Fruit fly (Drosophila melanogaster) whole organism, embryonic: ENCODE results near the gene MYPT-75D.

Experiments used
- Ada2b ChIP-seq: fragments of 200-800 bp; sonication (Bioruptor generic); IDR thresholded peaks from 2 replicates; pipeline ENCODE4 v1.3.6; 2022; ENCODE audit warnings: missing biosample characterization, missing genetic modification characterization
- Aef1 ChIP-seq: fragments of 200-800 bp; sonication (Bioruptor generic); IDR thresholded peaks from 3 replicates; pipeline ENCODE4 v1.3.6; 2022; ENCODE audit warnings: missing biosample characterization, missing genetic modification characterization
- Atf6 ChIP-seq: fragments of 200-800 bp; sonication (Bioruptor generic); IDR thresholded peaks from 2 replicates; pipeline ENCODE4 v1.3.6; 2022; ENCODE audit warnings: missing biosample characterization, missing genetic modification characterization
- Bdp1 ChIP-seq: fragments of 200-800 bp; sonication (Bioruptor generic); optimal IDR thresholded peaks from 3 replicates; lab custom pipeline; 2016; ENCODE audit warnings: missing biosample characterization, missing genetic modification characterization
- Blimp-1 ChIP-seq: fragments of 200-800 bp; sonication (Bioruptor generic); optimal IDR thresholded peaks from 3 replicates; lab custom pipeline; 2018; ENCODE audit warnings: missing biosample characterization, missing genetic modification characterization, mild to moderate bottlenecking, moderate library complexity, missing genetic modification reagents
- Bteb2 ChIP-seq: fragments of 200-800 bp; sonication (Bioruptor generic); optimal IDR thresholded peaks from 2 replicates; lab custom pipeline; 2016; ENCODE audit warnings: missing biosample characterization, missing genetic modification characterization
- CG10147 ChIP-seq: fragments of 200-800 bp; sonication (Bioruptor generic); optimal IDR thresholded peaks from 2 replicates; lab custom pipeline; 2019; ENCODE audit warnings: missing biosample characterization, mild to moderate bottlenecking, missing genetic modification characterization, moderate library complexity
- CG11247 ChIP-seq: fragments of 200-800 bp; sonication (Bioruptor generic); IDR thresholded peaks from 2 replicates; pipeline ENCODE4 v1.3.6; 2022; ENCODE audit warnings: missing biosample characterization, missing genetic modification characterization
- CG11696 ChIP-seq: fragments of 200-800 bp; sonication (Bioruptor generic); IDR thresholded peaks from 2 replicates; pipeline ENCODE4 v1.3.6; 2022; ENCODE audit warnings: missing biosample characterization, missing genetic modification characterization
- CG13894 ChIP-seq: fragments of 200-800 bp; sonication (Bioruptor generic); optimal IDR thresholded peaks from 3 replicates; lab custom pipeline; 2018; ENCODE audit warnings: missing biosample characterization, mild to moderate bottlenecking, missing genetic modification characterization, moderate library complexity
- CG14965 ChIP-seq: fragments of 200-800 bp; sonication (Bioruptor generic); optimal IDR thresholded peaks from 2 replicates; lab custom pipeline; 2016; ENCODE audit warnings: missing biosample characterization, missing genetic modification characterization, borderline replicate concordance
- CG16813 ChIP-seq: fragments of 200-800 bp; sonication (Bioruptor generic); IDR thresholded peaks from 3 replicates; pipeline ENCODE4 v1.3.6; 2022; ENCODE audit warnings: missing biosample characterization, missing genetic modification characterization; ENCODE audit not compliant: partially characterized antibody
- CG17186 ChIP-seq: fragments of 200-800 bp; sonication (Bioruptor generic); optimal IDR thresholded peaks from 3 replicates; lab custom pipeline; 2017; ENCODE audit warnings: missing biosample characterization, missing genetic modification reagents, missing genetic modification characterization
- CG17612 ChIP-seq: fragments of 200-800 bp; sonication (Bioruptor generic); IDR thresholded peaks from 2 replicates; pipeline ENCODE4 v1.3.6; 2022; ENCODE audit warnings: missing biosample characterization, missing genetic modification characterization
- CG1832 ChIP-seq: fragments of 200-800 bp; sonication (Bioruptor generic); optimal IDR thresholded peaks from 2 replicates; lab custom pipeline; 2017; ENCODE audit warnings: missing biosample characterization, mild to moderate bottlenecking, missing genetic modification characterization, inconsistent platforms
- CG18599 ChIP-seq: fragments of 200-800 bp; sonication (Bioruptor generic); optimal IDR thresholded peaks from 3 replicates; lab custom pipeline; 2017; ENCODE audit warnings: missing biosample characterization, missing genetic modification characterization, mild to moderate bottlenecking, moderate library complexity, missing genetic modification reagents
- CG2129 ChIP-seq: fragments of 200-800 bp; sonication (Bioruptor generic); IDR thresholded peaks from 2 replicates; pipeline ENCODE4 v1.3.6; 2022; ENCODE audit warnings: missing biosample characterization, missing genetic modification characterization; ENCODE audit not compliant: partially characterized antibody
- CG31441 ChIP-seq: fragments of 200-800 bp; sonication (Bioruptor generic); IDR thresholded peaks from 2 replicates; pipeline ENCODE4 v1.3.6; 2022; ENCODE audit warnings: missing biosample characterization, missing genetic modification characterization
- CG3407 ChIP-seq: fragments of 200-800 bp; sonication (Bioruptor generic); optimal IDR thresholded peaks from 2 replicates; lab custom pipeline; 2018; ENCODE audit warnings: missing biosample characterization, mild to moderate bottlenecking, missing genetic modification characterization
- CG34422 ChIP-seq: fragments of 200-800 bp; sonication (Bioruptor generic); IDR thresholded peaks from 3 replicates; pipeline ENCODE4 v1.3.6; 2022; ENCODE audit warnings: missing biosample characterization, missing genetic modification characterization
- CG3838 ChIP-seq: fragments of 200-800 bp; sonication (Bioruptor generic); optimal IDR thresholded peaks from 3 replicates; lab custom pipeline; 2016; ENCODE audit warnings: missing biosample characterization, missing genetic modification characterization
- CG4328 ChIP-seq: fragments of 200-800 bp; sonication (Bioruptor generic); optimal IDR thresholded peaks from 3 replicates; lab custom pipeline; 2017; ENCODE audit warnings: missing biosample characterization, missing genetic modification reagents, missing genetic modification characterization
- CG4854 ChIP-seq: fragments of 200-800 bp; sonication (Bioruptor generic); optimal IDR thresholded peaks from 2 replicates; lab custom pipeline; 2016; ENCODE audit warnings: missing biosample characterization, missing genetic modification characterization, inconsistent platforms
- CG5245 ChIP-seq: fragments of 200-800 bp; sonication (Bioruptor generic); optimal IDR thresholded peaks from 3 replicates; lab custom pipeline; 2016; ENCODE audit warnings: missing biosample characterization, missing genetic modification characterization
- CG8388 ChIP-seq: fragments of 200-800 bp; sonication (Bioruptor generic); optimal IDR thresholded peaks from 2 replicates; lab custom pipeline; 2019; ENCODE audit warnings: missing biosample characterization, mild to moderate bottlenecking, missing genetic modification characterization, moderate library complexity
- CoRest ChIP-seq: fragments of 200-800 bp; sonication (Bioruptor generic); optimal IDR thresholded peaks from 3 replicates; lab custom pipeline; 2018; ENCODE audit warnings: missing biosample characterization, mild to moderate bottlenecking, missing genetic modification characterization, moderate library complexity
- HLH54F ChIP-seq: fragments of 200-800 bp; sonication (Bioruptor generic); optimal IDR thresholded peaks from 3 replicates; lab custom pipeline; 2016; ENCODE audit warnings: missing biosample characterization, missing genetic modification characterization
- Kr ChIP-seq: fragments of 200-800 bp; sonication (Bioruptor generic); optimal IDR thresholded peaks from 2 replicates; lab custom pipeline; 2017; ENCODE audit warnings: missing biosample characterization, mild to moderate bottlenecking, missing genetic modification characterization
- Mad ChIP-seq: fragments of 200-800 bp; sonication (Bioruptor generic); optimal IDR thresholded peaks from 2 replicates; lab custom pipeline; 2016; ENCODE audit warnings: missing biosample characterization, missing genetic modification characterization
- Oaz ChIP-seq: fragments of 200-800 bp; sonication (Bioruptor generic); IDR thresholded peaks from 2 replicates; pipeline ENCODE4 v1.3.6; 2022; ENCODE audit warnings: missing biosample characterization, missing genetic modification characterization
- Ptx1 ChIP-seq: fragments of 200-800 bp; sonication (Bioruptor generic); IDR thresholded peaks from 2 replicates; pipeline ENCODE4 v1.3.6; 2022; ENCODE audit warnings: missing biosample characterization, missing genetic modification characterization
- Side ChIP-seq: fragments of 200-800 bp; sonication (Bioruptor generic); optimal IDR thresholded peaks from 2 replicates; lab custom pipeline; 2016; ENCODE audit warnings: missing biosample characterization, missing genetic modification characterization
- Sin3A ChIP-seq: fragments of >200 bp; optimal IDR thresholded peaks from 2 replicates; lab custom pipeline; 2018
- ase ChIP-seq: fragments of 200-800 bp; sonication (Bioruptor generic); IDR thresholded peaks from 3 replicates; pipeline ENCODE4 v1.3.6; 2022; ENCODE audit warnings: missing biosample characterization, missing genetic modification characterization
- ato ChIP-seq: fragments of 200-800 bp; sonication (Bioruptor generic); IDR thresholded peaks from 2 replicates; pipeline ENCODE4 v1.3.6; 2022; ENCODE audit warnings: missing biosample characterization, missing genetic modification characterization; ENCODE audit not compliant: partially characterized antibody
- da ChIP-seq: fragments of 200-800 bp; sonication (Bioruptor generic); optimal IDR thresholded peaks from 2 replicates; lab custom pipeline; 2016; ENCODE audit warnings: missing biosample characterization, missing genetic modification characterization
- gcm ChIP-seq: fragments of 200-800 bp; sonication (Bioruptor generic); optimal IDR thresholded peaks from 2 replicates; lab custom pipeline; 2019; ENCODE audit warnings: missing biosample characterization, mild to moderate bottlenecking, missing genetic modification characterization, moderate library complexity
- grn ChIP-seq: fragments of 200-800 bp; sonication (Bioruptor generic); optimal IDR thresholded peaks from 3 replicates; lab custom pipeline; 2017; ENCODE audit warnings: missing biosample characterization, missing genetic modification characterization
- hbn ChIP-seq: fragments of 200-800 bp; sonication (Bioruptor generic); IDR thresholded peaks from 2 replicates; pipeline ENCODE4 v1.3.6; 2022; ENCODE audit warnings: missing biosample characterization, missing genetic modification characterization; ENCODE audit not compliant: partially characterized antibody
- insv ChIP-seq, 2 experiments: fragments of 200-800 bp; sonication (Bioruptor generic); optimal IDR thresholded peaks; 3 replicates each; lab custom pipeline; 2016 to 2018; ENCODE audit warnings: missing biosample characterization in 2 of 2, missing genetic modification characterization in 2 of 2
- jigr1 ChIP-seq: fragments of 200-800 bp; sonication (Bioruptor generic); IDR thresholded peaks from 3 replicates; pipeline ENCODE4 v1.3.6; 2022; ENCODE audit warnings: missing biosample characterization, missing genetic modification characterization
- jing ChIP-seq: fragments of 200-800 bp; sonication (Bioruptor generic); optimal IDR thresholded peaks from 2 replicates; lab custom pipeline; 2018; ENCODE audit warnings: missing biosample characterization, mild to moderate bottlenecking, missing genetic modification characterization
- kah ChIP-seq: fragments of 200-800 bp; sonication (Bioruptor generic); optimal IDR thresholded peaks from 2 replicates; lab custom pipeline; 2018; ENCODE audit warnings: missing biosample characterization, mild to moderate bottlenecking, missing genetic modification characterization
- lola ChIP-seq, 3 experiments: fragments of >200 bp in 2 of 3; fragments of 200-800 bp in 1 of 3; sonication (Bioruptor generic) in 1 of 3; optimal IDR thresholded peaks; 2 replicates each; lab custom pipeline; 2017 to 2019; ENCODE audit warnings: missing biosample characterization in 3 of 3, missing genetic modification characterization in 3 of 3, mild to moderate bottlenecking in 1 of 3, moderate library complexity in 1 of 3
- onecut ChIP-seq: fragments of 200-800 bp; sonication (Bioruptor generic); IDR thresholded peaks from 2 replicates; pipeline ENCODE4 v1.3.6; 2022; ENCODE audit warnings: missing biosample characterization, missing genetic modification characterization
- p53 ChIP-seq: fragments of 200-800 bp; sonication (Bioruptor generic); optimal IDR thresholded peaks from 2 replicates; lab custom pipeline; 2016; ENCODE audit warnings: missing biosample characterization, missing genetic modification characterization
- pum ChIP-seq: fragments of 200-800 bp; sonication (Bioruptor generic); optimal IDR thresholded peaks from 2 replicates; lab custom pipeline; 2016; ENCODE audit warnings: missing biosample characterization, missing genetic modification characterization
- sqz ChIP-seq: fragments of 200-800 bp; sonication (Bioruptor generic); optimal IDR thresholded peaks from 3 replicates; lab custom pipeline; 2018; ENCODE audit warnings: missing biosample characterization, mild to moderate bottlenecking, missing genetic modification characterization
- ssp ChIP-seq: fragments of 200-800 bp; sonication (Bioruptor generic); IDR thresholded peaks from 2 replicates; pipeline ENCODE4 v1.3.6; 2022; ENCODE audit warnings: missing biosample characterization, missing genetic modification characterization
- tll ChIP-seq, 2 experiments: fragments of 200-800 bp in 1 of 2; fragments of >200 bp in 1 of 2; sonication (Bioruptor generic) in 1 of 2; optimal IDR thresholded peaks; 2 replicates each; lab custom pipeline; 2017 to 2019; ENCODE audit warnings: missing biosample characterization in 2 of 2, missing genetic modification characterization in 2 of 2, mild to moderate bottlenecking in 1 of 2, moderate library complexity in 1 of 2

MYPT-75D gene

DNA sequence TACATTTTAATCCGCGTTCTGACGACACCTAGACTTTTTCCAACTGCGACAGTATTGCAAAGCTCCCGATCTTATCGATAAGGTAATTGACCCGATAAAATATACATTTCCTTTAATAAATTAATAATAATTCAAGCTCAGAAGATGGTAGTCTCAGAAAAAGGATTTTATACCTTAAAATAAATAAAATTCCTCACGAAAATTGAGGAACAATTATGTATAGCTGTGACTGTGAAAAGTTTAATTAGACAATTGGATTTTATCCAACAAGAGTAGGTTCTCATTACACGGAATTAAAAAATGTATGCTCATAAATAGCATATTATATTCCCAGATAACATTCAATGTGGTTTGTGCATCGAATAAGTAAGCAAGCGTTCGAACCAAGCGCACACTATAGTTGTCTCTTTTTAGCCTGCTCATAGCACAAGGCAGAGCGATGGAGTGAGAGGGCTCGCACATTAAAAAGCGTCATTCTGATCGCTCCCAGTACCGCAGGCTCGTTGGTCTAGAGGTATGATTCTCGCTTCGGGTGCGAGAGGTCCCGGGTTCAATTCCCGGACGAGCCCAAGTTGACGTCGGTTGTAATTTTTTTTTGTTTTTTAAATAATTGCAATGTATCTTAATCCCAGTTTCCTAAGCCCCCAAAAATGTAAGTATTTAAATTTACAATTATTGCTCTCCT, 7.7 kb upstream of the MYPT-75D start, which contains the start of the genes CG13380 and CG4174 (continued):
- TF ChIP-seq jing (GFP tag; lab: Kevin White, UChicago) (no peak), onecut (GFP tag; lab: Robert Waterston, UW) (no peak), ase (GFP tag; lab: Robert Waterston, UW) (no peak), CG14965 (no peak), sqz (no peak), Bdp1 (GFP tag; lab: Kevin White, UChicago) (peak; percentile 100), hbn (GFP tag; lab: Robert Waterston, UW) (peak; percentile 54), CG2129 (no peak), CG17612 (GFP tag; lab: Robert Waterston, UW) (no peak), ato (peak; percentile 91), pum (GFP tag; lab: Kevin White, UChicago) (no peak), kah (no peak), Side (GFP tag; lab: Kevin White, UChicago) (no peak), Atf6 (no peak), CG34422 (GFP tag; lab: Robert Waterston, UW) (no peak), jigr1 (GFP tag; lab: Robert Waterston, UW) (no peak), Aef1 (no peak), CG4854 (GFP tag; lab: Kevin White, UChicago) (no peak), grn (GFP tag; lab: Kevin White, UChicago) (no peak), CG8388 (no peak), CG11247 (GFP tag; lab: Robert Waterston, UW) (peak; percentile 12; the same call in 1 of the 2 replicates), CG31441 (GFP tag; lab: Robert Waterston, UW) (no peak), Blimp-1 (GFP tag; lab: Kevin White, UChicago) (no peak), CG17186 (GFP tag; lab: Kevin White, UChicago) (no peak), CG3407 (no peak), tll (GFP tag; optimal IDR thresholded peaks at IDR 0.05; lab: Kevin White, UChicago) (peak in 1 of 2 experiments; percentile 35), CG10147 (GFP tag; lab: Kevin White, UChicago) (no peak), CG4328 (GFP tag; lab: Kevin White, UChicago) (no peak), CG3838 (no peak), ssp (no peak), CG13894 (tag; lab: Kevin White, UChicago) (no peak), CoRest (tag; lab: Kevin White, UChicago) (no peak), CG11696 (GFP tag; lab: Robert Waterston, UW) (no peak), Kr (no peak), CG18599 (GFP tag; lab: Kevin White, UChicago) (no peak), CG5245 (GFP tag; lab: Kevin White, UChicago) (no peak), Ptx1 (GFP tag; lab: Robert Waterston, UW) (no peak), Oaz (no peak), CG1832 (peak; percentile 77), lola (GFP tag; optimal IDR thresholded peaks at IDR 0.05; lab: Kevin White, UChicago) (no peak), CG16813 (GFP tag; lab: Robert Waterston, UW) (peak; percentile 92), Mad (GFP tag; lab: Kevin White, UChicago) (no peak), Bteb2 (GFP tag; lab: Kevin White, UChicago) (no peak), Sin3A (lab: Kevin White, UChicago) (no peak), p53 (peak; percentile 36), Ada2b (no peak), gcm (GFP tag; lab: Kevin White, UChicago) (no peak), HLH54F (GFP tag; lab: Kevin White, UChicago) (no peak), insv (GFP tag; optimal IDR thresholded peaks at IDR 0.05; lab: Kevin White, UChicago) (peak in 1 of 2 experiments; percentile 96), da (GFP tag; lab: Kevin White, UChicago) (no peak)
